Worm (Caenorhabditis elegans): Measurements from ENCODE around the gene ttll-5.
"Not testable (repeated sequence)": the region's sequence is repeated elsewhere in the genome, so short reads cannot be mapped to it uniquely, and the experiment has no call there.

DNA sequence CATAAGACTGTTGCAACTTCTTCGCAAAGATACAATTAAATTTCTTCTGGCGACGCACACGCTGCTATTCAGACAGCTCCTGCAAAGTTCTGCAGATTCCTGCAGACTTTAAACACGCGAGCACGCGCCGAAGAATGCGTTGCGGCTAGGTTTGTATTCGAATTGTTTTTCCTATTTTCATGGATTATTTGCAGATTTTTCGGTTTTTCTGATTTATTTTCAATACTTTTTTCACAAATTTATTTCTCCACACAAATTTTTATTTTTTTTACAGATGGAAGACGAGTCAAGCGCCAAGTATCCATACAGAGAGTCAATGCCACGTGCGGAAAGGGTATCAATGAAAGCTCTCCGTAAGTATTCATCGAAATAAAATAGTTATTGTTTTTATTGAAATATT is 33.2 kb upstream of the ttll-5 start, which contains the start of gene T11F9.7:
- TF ChIP-seq snpc-4, elt-1, nhr-77, elt-3, ceh-82, nhr-11 (tag; optimal IDR thresholded peaks at IDR 0.05): not testable (repeated sequence)

Measured in whole organism, L2 larva.